Fruit fly (Drosophila melanogaster) whole organism, embryonic: Measurements from ENCODE around the gene Nepl3.

Experiments used
- B-H1 ChIP-seq: fragments of 200-800 bp; sonication (Bioruptor generic); IDR thresholded peaks from 3 replicates; pipeline ENCODE4 v1.3.6; 2022; ENCODE audit warnings: missing biosample characterization, missing genetic modification characterization
- Bdp1 ChIP-seq: fragments of 200-800 bp; sonication (Bioruptor generic); optimal IDR thresholded peaks from 3 replicates; lab custom pipeline; 2016; ENCODE audit warnings: missing biosample characterization, missing genetic modification characterization
- Bteb2 ChIP-seq: fragments of 200-800 bp; sonication (Bioruptor generic); optimal IDR thresholded peaks from 2 replicates; lab custom pipeline; 2016; ENCODE audit warnings: missing biosample characterization, missing genetic modification characterization
- CG10565 ChIP-seq: fragments of 200-800 bp; sonication (Bioruptor generic); optimal IDR thresholded peaks from 3 replicates; lab custom pipeline; 2016; ENCODE audit warnings: missing biosample characterization, mild to moderate bottlenecking, missing genetic modification characterization
- CG10654 ChIP-seq: fragments of 200-800 bp; sonication (Bioruptor generic); optimal IDR thresholded peaks from 2 replicates; lab custom pipeline; 2016; ENCODE audit warnings: missing biosample characterization, missing genetic modification characterization
- CG11695 ChIP-seq: fragments of 200-800 bp; sonication (Bioruptor generic); IDR thresholded peaks from 3 replicates; pipeline ENCODE4 v1.3.6; 2022; ENCODE audit warnings: missing biosample characterization, missing genetic modification characterization
- CG12071 ChIP-seq: fragments of 200-800 bp; sonication (Bioruptor generic); optimal IDR thresholded peaks from 3 replicates; lab custom pipeline; 2018; ENCODE audit warnings: missing biosample characterization, mild to moderate bottlenecking, missing genetic modification characterization
- CG12769 ChIP-seq: fragments of 200-800 bp; sonication (Bioruptor generic); optimal IDR thresholded peaks from 2 replicates; lab custom pipeline; 2019; ENCODE audit warnings: missing biosample characterization, mild to moderate bottlenecking, missing genetic modification characterization, moderate library complexity
- CG31441 ChIP-seq: fragments of 200-800 bp; sonication (Bioruptor generic); IDR thresholded peaks from 2 replicates; pipeline ENCODE4 v1.3.6; 2022; ENCODE audit warnings: missing biosample characterization, missing genetic modification characterization
- CG32767 ChIP-seq: fragments of 200-800 bp; sonication (Bioruptor generic); IDR thresholded peaks from 2 replicates; pipeline ENCODE4 v1.3.6; 2022; ENCODE audit warnings: missing biosample characterization, missing genetic modification characterization
- CG3281 ChIP-seq: fragments of 200-800 bp; sonication (Bioruptor generic); optimal IDR thresholded peaks from 3 replicates; lab custom pipeline; 2017; ENCODE audit warnings: missing biosample characterization, mild to moderate bottlenecking, missing genetic modification characterization
- CG3995 ChIP-seq: fragments of 200-800 bp; sonication (Bioruptor generic); optimal IDR thresholded peaks from 3 replicates; lab custom pipeline; 2016; ENCODE audit warnings: missing biosample characterization, missing genetic modification characterization
- CG42726 ChIP-seq: fragments of 200-800 bp; sonication (Bioruptor generic); IDR thresholded peaks from 2 replicates; pipeline ENCODE4 v1.3.6; 2022; ENCODE audit warnings: missing biosample characterization, missing genetic modification characterization; ENCODE audit not compliant: partially characterized antibody
- CG4328 ChIP-seq: fragments of 200-800 bp; sonication (Bioruptor generic); optimal IDR thresholded peaks from 3 replicates; lab custom pipeline; 2017; ENCODE audit warnings: missing biosample characterization, missing genetic modification reagents, missing genetic modification characterization
- CG9797 ChIP-seq: fragments of 200-800 bp; sonication (Bioruptor generic); optimal IDR thresholded peaks from 3 replicates; lab custom pipeline; 2018; ENCODE audit warnings: missing biosample characterization, mild to moderate bottlenecking, missing genetic modification characterization
- CTCF ChIP-seq: fragments of 200-800 bp; sonication (Bioruptor generic); optimal IDR thresholded peaks from 2 replicates; lab custom pipeline; 2017; ENCODE audit warnings: missing biosample characterization, mild to moderate bottlenecking, missing genetic modification characterization, moderate library complexity
- Dref ChIP-seq: fragments of 200-800 bp; sonication (Bioruptor generic); IDR thresholded peaks from 2 replicates; pipeline ENCODE4 v1.3.6; 2022; ENCODE audit warnings: missing biosample characterization, missing genetic modification characterization
- Ets97D ChIP-seq: fragments of 200-800 bp; sonication (Bioruptor generic); optimal IDR thresholded peaks from 3 replicates; lab custom pipeline; 2016; ENCODE audit warnings: missing biosample characterization, missing genetic modification characterization
- GATAe ChIP-seq: fragments of 200-800 bp; sonication (Bioruptor generic); conservative IDR thresholded peaks from 2 replicates; pipeline ENCODE4 v1.3.6; 2022; ENCODE audit warnings: missing biosample characterization, missing genetic modification characterization
- Lhr ChIP-seq: fragments of 200-800 bp; sonication (Bioruptor generic); optimal IDR thresholded peaks from 3 replicates; lab custom pipeline; 2017; ENCODE audit warnings: mild to moderate bottlenecking, missing biosample characterization, missing genetic modification reagents, missing genetic modification characterization
- Neu2 ChIP-seq: fragments of 200-800 bp; sonication (Bioruptor generic); optimal IDR thresholded peaks from 3 replicates; lab custom pipeline; 2016; ENCODE audit warnings: missing biosample characterization, missing genetic modification characterization, borderline replicate concordance
- Nf-YB ChIP-seq: fragments of 200-800 bp; sonication (Bioruptor generic); optimal IDR thresholded peaks from 3 replicates; lab custom pipeline; 2019; ENCODE audit warnings: missing biosample characterization, mild to moderate bottlenecking, missing genetic modification characterization, moderate library complexity
- Oaz ChIP-seq: fragments of 200-800 bp; sonication (Bioruptor generic); IDR thresholded peaks from 2 replicates; pipeline ENCODE4 v1.3.6; 2022; ENCODE audit warnings: missing biosample characterization, missing genetic modification characterization
- Oli ChIP-seq: fragments of 200-800 bp; sonication (Bioruptor generic); optimal IDR thresholded peaks from 2 replicates; lab custom pipeline; 2018; ENCODE audit warnings: missing biosample characterization, mild to moderate bottlenecking, missing genetic modification characterization, moderate library complexity
- Ravus ChIP-seq: fragments of 200-800 bp; sonication (Bioruptor generic); IDR thresholded peaks from 2 replicates; pipeline ENCODE4 v1.3.6; 2022; ENCODE audit warnings: missing biosample characterization, missing genetic modification characterization
- Sox102F ChIP-seq: fragments of 200-800 bp; sonication (Bioruptor generic); optimal IDR thresholded peaks from 2 replicates; lab custom pipeline; 2018; ENCODE audit warnings: missing biosample characterization, mild to moderate bottlenecking, missing genetic modification characterization, moderate library complexity
- Spps ChIP-seq: fragments of 200-800 bp; sonication (Bioruptor generic); optimal IDR thresholded peaks from 2 replicates; lab custom pipeline; 2018; ENCODE audit warnings: missing biosample characterization, mild to moderate bottlenecking, missing genetic modification characterization
- abd-A ChIP-seq: fragments of 200-800 bp; sonication (Bioruptor generic); optimal IDR thresholded peaks from 3 replicates; lab custom pipeline; 2019; ENCODE audit warnings: missing biosample characterization, mild to moderate bottlenecking, missing genetic modification characterization, moderate library complexity
- ash1 ChIP-seq: fragments of 200-800 bp; sonication (Bioruptor generic); optimal IDR thresholded peaks from 2 replicates; lab custom pipeline; 2018; ENCODE audit warnings: missing biosample characterization, mild to moderate bottlenecking, missing genetic modification characterization
- btn ChIP-seq: fragments of 200-800 bp; sonication (Bioruptor generic); optimal IDR thresholded peaks from 2 replicates; lab custom pipeline; 2016; ENCODE audit warnings: missing biosample characterization, missing genetic modification characterization
- chn ChIP-seq: fragments of 200-800 bp; sonication (Bioruptor generic); optimal IDR thresholded peaks from 2 replicates; lab custom pipeline; 2016; ENCODE audit warnings: missing biosample characterization, missing genetic modification characterization
- corto ChIP-seq: fragments of 200-800 bp; sonication (Bioruptor generic); optimal IDR thresholded peaks from 2 replicates; lab custom pipeline; 2016; ENCODE audit warnings: missing biosample characterization, mild to moderate bottlenecking, missing genetic modification characterization, moderate library complexity
- da ChIP-seq: fragments of 200-800 bp; sonication (Bioruptor generic); optimal IDR thresholded peaks from 2 replicates; lab custom pipeline; 2016; ENCODE audit warnings: missing biosample characterization, missing genetic modification characterization
- dati ChIP-seq: fragments of 200-800 bp; sonication (Bioruptor generic); IDR thresholded peaks from 2 replicates; pipeline ENCODE4 v1.3.6; 2022; ENCODE audit warnings: missing biosample characterization, missing genetic modification characterization
- en ChIP-seq: fragments of 200-800 bp; sonication (Bioruptor generic); optimal IDR thresholded peaks from 2 replicates; lab custom pipeline; 2016; ENCODE audit warnings: missing biosample characterization, missing genetic modification characterization
- exex ChIP-seq: fragments of 200-800 bp; sonication (Bioruptor generic); optimal IDR thresholded peaks from 4 replicates; lab custom pipeline; 2018; ENCODE audit warnings: missing biosample characterization, mild to moderate bottlenecking, missing genetic modification characterization, moderate library complexity
- eyg ChIP-seq: fragments of 200-800 bp; sonication (Bioruptor generic); optimal IDR thresholded peaks from 3 replicates; lab custom pipeline; 2016; ENCODE audit warnings: missing biosample characterization, missing genetic modification characterization
- fd3F ChIP-seq: fragments of 200-800 bp; sonication (Bioruptor generic); optimal IDR thresholded peaks from 2 replicates; lab custom pipeline; 2018; ENCODE audit warnings: missing biosample characterization, mild to moderate bottlenecking, missing genetic modification characterization, moderate library complexity
- grau ChIP-seq: fragments of 200-800 bp; optimal IDR thresholded peaks from 3 replicates; lab custom pipeline; 2019; ENCODE audit warnings: missing biosample characterization, mild to moderate bottlenecking, missing genetic modification characterization, moderate library complexity
- hb ChIP-seq: fragments of 200-800 bp; sonication (Bioruptor generic); IDR thresholded peaks from 3 replicates; pipeline ENCODE4 v1.3.6; 2022; ENCODE audit warnings: missing biosample characterization, missing genetic modification characterization; ENCODE audit not compliant: partially characterized antibody
- jumu ChIP-seq: fragments of 200-800 bp; sonication (Bioruptor generic); optimal IDR thresholded peaks from 3 replicates; lab custom pipeline; 2016; ENCODE audit warnings: missing biosample characterization, missing genetic modification characterization
- nau ChIP-seq: fragments of 200-800 bp; sonication (Bioruptor generic); optimal IDR thresholded peaks from 3 replicates; lab custom pipeline; 2017; ENCODE audit warnings: missing biosample characterization, mild to moderate bottlenecking, missing genetic modification characterization, missing genetic modification reagents
- oc ChIP-seq: fragments of 200-800 bp; sonication (Bioruptor generic); optimal IDR thresholded peaks from 2 replicates; lab custom pipeline; 2018; ENCODE audit warnings: missing biosample characterization, mild to moderate bottlenecking, missing genetic modification characterization, moderate library complexity
- pb ChIP-seq: fragments of 200-800 bp; sonication (Bioruptor generic); optimal IDR thresholded peaks from 3 replicates; lab custom pipeline; 2016; ENCODE audit warnings: missing biosample characterization, missing genetic modification characterization
- pum ChIP-seq: fragments of 200-800 bp; sonication (Bioruptor generic); optimal IDR thresholded peaks from 2 replicates; lab custom pipeline; 2016; ENCODE audit warnings: missing biosample characterization, missing genetic modification characterization
- ro ChIP-seq: fragments of 200-800 bp; sonication (Bioruptor generic); IDR thresholded peaks from 2 replicates; pipeline ENCODE4 v1.3.6; 2022; ENCODE audit warnings: missing biosample characterization, missing genetic modification characterization
- salm ChIP-seq: fragments of 200-800 bp; sonication (Bioruptor generic); optimal IDR thresholded peaks from 2 replicates; lab custom pipeline; 2018; ENCODE audit warnings: missing biosample characterization, mild to moderate bottlenecking, missing genetic modification characterization
- sens ChIP-seq: fragments of 200-800 bp; sonication (Bioruptor generic); peaks from one replicate; lab custom pipeline; 2016; ENCODE audit warnings: missing biosample characterization, missing genetic modification characterization
- stwl ChIP-seq: fragments of 200-800 bp; sonication (Bioruptor generic); optimal IDR thresholded peaks from 3 replicates; lab custom pipeline; 2018; ENCODE audit warnings: missing biosample characterization, mild to moderate bottlenecking, missing genetic modification characterization, moderate library complexity
- ttk ChIP-seq: fragments of 200-800 bp; sonication (Bioruptor generic); IDR thresholded peaks from 2 replicates; pipeline ENCODE4 v2.1.2; 2022; ENCODE audit warnings: missing biosample characterization, missing genetic modification characterization

The Nepl3 gene

DNA sequence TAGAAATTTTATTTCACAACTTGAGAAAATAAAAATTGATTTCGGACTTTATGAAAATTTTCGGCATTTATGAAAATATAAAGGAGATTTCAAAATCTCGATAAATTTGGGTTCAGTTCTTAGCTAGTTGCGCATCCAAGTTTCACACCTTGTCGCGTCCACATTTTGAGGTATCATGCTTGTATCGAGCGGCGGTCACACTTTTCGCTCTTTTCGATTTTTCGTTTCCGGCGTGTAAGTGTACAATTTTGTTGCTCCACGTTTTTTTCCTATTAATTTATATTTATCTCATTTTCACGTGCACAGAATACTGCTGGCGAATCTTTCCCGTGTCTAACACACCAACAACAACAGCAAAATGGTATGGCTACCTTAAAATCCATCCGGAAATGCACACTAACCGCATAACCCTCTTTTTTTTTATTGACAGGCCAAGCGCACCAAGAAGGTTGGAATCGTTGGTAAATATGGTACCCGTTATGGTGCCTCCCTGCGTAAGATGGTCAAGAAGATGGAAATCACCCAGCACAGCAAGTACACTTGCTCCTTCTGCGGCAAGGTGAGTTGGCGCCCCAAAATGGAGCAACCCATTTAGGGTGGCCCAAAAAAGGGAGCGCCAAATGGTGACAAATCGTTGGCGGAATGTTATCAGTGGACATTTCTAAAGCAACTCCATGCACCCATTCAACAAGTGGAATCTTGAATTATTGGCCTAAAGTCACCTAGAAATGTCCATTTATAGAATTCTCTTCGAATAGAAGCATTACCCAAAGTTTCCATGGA is 12.9 kb upstream of the Nepl3 start, which contains the start of gene RpL37A (continued):
- TF ChIP-seq abd-A (tag; lab: Kevin White, UChicago) (no peak), CG10654 (GFP tag; lab: Kevin White, UChicago) (peak; percentile 76), eyg (peak; percentile 83), Dref (GFP tag; lab: Robert Waterston, UW) (peak; percentile 76), stwl (peak; percentile 79), Lhr (GFP tag; lab: Kevin White, UChicago) (peak; percentile 92), jumu (peak; percentile 0), Oaz (GFP tag; lab: Robert Waterston, UW) (peak; percentile 25; the same call in 1 of the 2 replicates), Ets97D (GFP tag; lab: Kevin White, UChicago) (peak; percentile 99), ttk (GFP tag; lab: Robert Waterston, UW) (peak; percentile 57), CTCF (GFP tag; lab: Kevin White, UChicago) (peak; percentile 70), sens (GFP tag; lab: Kevin White, UChicago) (peak; percentile 97), CG31441 (GFP tag; lab: Robert Waterston, UW) (peak; percentile 83), CG32767 (GFP tag; lab: Robert Waterston, UW) (peak; percentile 51; the same call in 1 of the 2 replicates), Spps (tag; lab: Kevin White, UChicago) (peak; percentile 71), CG4328 (GFP tag; lab: Kevin White, UChicago) (peak; percentile 86), B-H1 (GFP tag; lab: Robert Waterston, UW) (peak; percentile 54; the same call in 1 of the 3 replicates), Sox102F (GFP tag; lab: Kevin White, UChicago) (no peak), da (peak; percentile 76), exex (peak; percentile 54), corto (GFP tag; lab: Kevin White, UChicago) (peak; percentile 7), CG10565 (peak; percentile 53), pb (GFP tag; lab: Kevin White, UChicago) (peak; percentile 79), chn (GFP tag; lab: Kevin White, UChicago) (peak; percentile 38), grau (tag; lab: Kevin White, UChicago) (peak; percentile 73), Neu2 (GFP tag; lab: Kevin White, UChicago) (peak; percentile 17), CG12769 (tag; lab: Kevin White, UChicago) (peak; percentile 78), CG11695 (GFP tag; lab: Robert Waterston, UW) (peak; percentile 68), CG3995 (GFP tag; lab: Kevin White, UChicago) (peak; percentile 64), fd3F (GFP tag; lab: Kevin White, UChicago) (peak; percentile 55), ash1 (GFP tag; lab: Kevin White, UChicago) (peak; percentile 74), CG9797 (GFP tag; lab: Kevin White, UChicago) (peak; percentile 96), pum (GFP tag; lab: Kevin White, UChicago) (peak; percentile 46), nau (peak; percentile 87), hb (GFP tag; lab: Robert Waterston, UW) (no peak), Ravus (no peak), ro (no peak), en (GFP tag; lab: Kevin White, UChicago) (peak; percentile 47), Bdp1 (peak; percentile 62), btn (peak; percentile 66), Oli (tag; lab: Kevin White, UChicago) (peak; percentile 49), CG42726 (peak; percentile 65), CG3281 (peak; percentile 89), CG12071 (peak; percentile 78), dati (GFP tag; lab: Robert Waterston, UW) (0 out of 2 replicates have a peak, but pooled peaks have one; percentile 21), Bteb2 (peak; percentile 80), GATAe (GFP tag; lab: Robert Waterston, UW) (no peak), Nf-YB (GFP tag; lab: Kevin White, UChicago) (peak; percentile 68), salm (tag; lab: Kevin White, UChicago) (peak; percentile 74), oc (no peak)
